Worm (Caenorhabditis elegans) whole organism, midembryonic: ENCODE measurements around the gene mtm-6.

ENCODE experiments used
- T22C8.4 ChIP-seq: fragments of 200-800 bp; sonication (Bioruptor generic); IDR thresholded peaks from 2 replicates; pipeline ENCODE4 v1.3.6; 2022; ENCODE audit warnings: missing genetic modification characterization, missing compliant biosample characterization
- cog-1 ChIP-seq: sonication (generic microtip); optimal IDR thresholded peaks from 2 replicates; lab custom pipeline; 2016; ENCODE audit warnings: missing genetic modification characterization, missing compliant biosample characterization
- flt-1 ChIP-seq: fragments of 200-800 bp; sonication (Bioruptor generic); IDR thresholded peaks from 2 replicates; pipeline ENCODE4 v1.3.6; 2022; ENCODE audit warnings: missing genetic modification characterization, missing compliant biosample characterization
- klf-2 ChIP-seq: fragments of 200-800 bp; sonication (Bioruptor generic); conservative IDR thresholded peaks from 2 replicates; pipeline ENCODE4 v1.3.6; 2022; ENCODE audit warnings: missing genetic modification reagents, missing genetic modification characterization, missing compliant biosample characterization
- med-1 ChIP-seq: sonication (generic microtip); optimal IDR thresholded peaks from 2 replicates; lab custom pipeline; 2017; ENCODE audit warnings: missing genetic modification characterization, mild to moderate bottlenecking, missing compliant biosample characterization, antibody characterized with exemption, missing genetic modification reagents; ENCODE audit not compliant: insufficient read depth
- tab-1 ChIP-seq: fragments of 200-800 bp; sonication (Bioruptor generic); IDR thresholded peaks from 2 replicates; pipeline ENCODE4 v1.3.6; 2022; ENCODE audit warnings: missing genetic modification characterization, missing compliant biosample characterization
- ztf-23 ChIP-seq: fragments of 200-800 bp; sonication (Bioruptor generic); IDR thresholded peaks from 2 replicates; pipeline ENCODE4 v1.3.6; 2022; ENCODE audit warnings: missing genetic modification reagents, missing genetic modification characterization, missing compliant biosample characterization
- ztf-29 ChIP-seq: fragments of 200-800 bp; sonication (Bioruptor generic); IDR thresholded peaks from 2 replicates; pipeline ENCODE4 v1.3.6; 2022; ENCODE audit warnings: missing genetic modification reagents, missing genetic modification characterization, missing compliant biosample characterization

ce11 chrIII:13310552-13310951, 36.3 kb upstream of the mtm-6 start:
- no peak for TF ChIP-seq flt-1
- no peak for TF ChIP-seq med-1 (GFP tag; lab: Kevin White, UChicago)
- no peak for TF ChIP-seq klf-2 (GFP tag; lab: Robert Waterston, UW)
- no peak for TF ChIP-seq cog-1
- no peak for TF ChIP-seq tab-1 (GFP tag; lab: Robert Waterston, UW)
- TF ChIP-seq ztf-29 (GFP tag; lab: Robert Waterston, UW), result no peak
- TF ChIP-seq ztf-23, result no peak
- no peak for TF ChIP-seq T22C8.4 (GFP tag; lab: Robert Waterston, UW)
